Fruit fly (Drosophila melanogaster) whole organism: Measurements from ENCODE around the gene Arp6.

ENCODE experiments used
- pan ChIP-seq: fragments of >200 bp; optimal IDR thresholded peaks from 2 replicates; lab custom pipeline; 2017
- psq ChIP-seq: fragments of >200 bp; optimal IDR thresholded peaks from 2 replicates; lab custom pipeline; 2017

DNA sequence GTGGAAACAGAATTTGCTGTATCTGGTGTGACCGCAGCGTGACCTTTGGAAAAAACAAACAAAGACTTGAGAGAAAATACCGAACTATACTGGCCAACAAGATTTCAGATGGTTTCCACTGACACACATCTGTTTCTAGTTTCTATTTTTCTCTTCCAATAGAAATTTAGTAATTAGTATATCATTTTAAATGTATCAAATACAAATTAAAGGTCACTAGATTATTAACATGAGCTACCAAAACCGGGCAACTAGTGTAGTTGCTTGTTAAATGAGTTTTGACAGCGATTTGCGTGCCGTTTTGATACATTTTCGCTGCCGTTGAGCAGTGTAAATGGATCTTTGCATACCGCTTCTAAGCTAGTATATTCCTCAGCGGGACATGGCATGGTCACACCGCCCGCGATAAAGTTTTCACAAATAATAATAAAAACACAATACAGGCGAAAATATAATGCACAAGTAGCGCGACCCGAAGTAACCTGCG, 33.2 kb downstream of the Arp6 start, which contains the start of the genes Pis and Hap40:
- TF ChIP-seq psq (lab: Kevin White, UChicago) = no peak
- TF ChIP-seq pan (lab: Kevin White, UChicago) = no peak
